Fruit fly (Drosophila melanogaster): Measurements from ENCODE around the gene CG1571.

DNA sequence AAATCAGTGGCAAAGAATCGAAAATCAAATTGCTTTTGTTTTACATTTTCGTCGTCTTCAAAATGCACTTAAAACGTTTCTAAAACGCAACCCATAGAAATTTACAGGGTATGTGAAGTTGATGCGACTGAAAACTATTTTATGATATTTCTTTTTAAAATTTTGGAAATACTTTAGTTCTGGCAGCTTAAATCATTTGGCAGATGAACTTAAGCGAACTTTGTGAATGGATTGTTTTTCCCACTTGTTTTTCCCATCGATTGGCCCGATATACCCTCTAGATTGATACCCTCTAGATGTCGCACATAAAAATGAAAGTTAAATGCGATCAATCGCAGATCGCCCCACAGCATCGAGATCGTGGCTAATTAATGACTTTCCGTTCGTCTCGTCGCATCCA is 50.5 kb downstream of the CG1571 start:
- TF ChIP-seq Mio (GFP tag; optimal IDR thresholded peaks at IDR 0.05) (no peak), Abd-B (GFP tag; optimal IDR thresholded peaks at IDR 0.05) (no peak), pan (optimal IDR thresholded peaks at IDR 0.05) (no peak), Myc (optimal IDR thresholded peaks at IDR 0.05) (no peak), Dif (GFP tag; optimal IDR thresholded peaks at IDR 0.05; ENCODE audit: partially characterized antibody) (no peak), OdsH (GFP tag; optimal IDR thresholded peaks at IDR 0.05) (no peak), Rel (GFP tag; optimal IDR thresholded peaks at IDR 0.05) (no peak), Rel (tag; optimal IDR thresholded peaks at IDR 0.05) (no peak), lola (GFP tag; optimal IDR thresholded peaks at IDR 0.05) (no peak), N (GFP tag; optimal IDR thresholded peaks at IDR 0.05) (no peak)

Data from whole organism, wandering third instar larva.